Worm (Caenorhabditis elegans): ENCODE results near the gene myo-3.
A peak's percentile ranks its signal among the peaks of the same experiment; 100 is the strongest.

The myo-3 gene

DNA sequence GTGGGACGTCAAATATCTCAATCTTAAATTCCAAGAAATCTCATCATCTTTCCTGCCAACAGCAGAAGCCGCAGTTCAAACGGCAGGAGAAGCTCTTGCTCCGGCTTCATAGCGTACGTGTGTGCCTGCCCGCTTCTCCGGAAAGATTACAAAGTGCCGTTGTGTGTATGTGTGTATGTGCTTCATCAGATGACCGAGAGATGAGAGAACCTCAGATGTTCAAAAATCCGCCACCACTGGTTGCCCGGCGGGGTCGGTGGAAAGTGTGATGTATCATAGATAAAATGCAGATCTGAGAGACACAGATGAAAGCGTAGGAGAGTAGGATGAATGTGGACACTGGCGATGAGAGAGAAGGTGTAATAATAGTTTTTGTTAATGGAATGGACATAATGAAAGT is 718 bp downstream of the myo-3 start:
- TF ChIP-seq gei-8 (GFP tag; optimal IDR thresholded peaks at IDR 0.05) (no peak), unc-62 (GFP tag; optimal IDR thresholded peaks at IDR 0.05 in 1 of 2) (peak in 1 of 2 experiments; percentile 44), unc-62 (tag; optimal IDR thresholded peaks at IDR 0.05) (no peak), hlh-11 (tag; optimal IDR thresholded peaks at IDR 0.05) (peak; percentile 65), daf-16 (GFP tag; optimal IDR thresholded peaks at IDR 0.05) (peak in 1 of 2 experiments; percentile 35), daf-16 (tag; optimal IDR thresholded peaks at IDR 0.05) (no peak), fos-1 (tag; optimal IDR thresholded peaks at IDR 0.05) (no peak), nhr-11 (tag; optimal IDR thresholded peaks at IDR 0.05) (peak; percentile 26)

ce11 chrV:12213027-12213426 is 21.1 kb downstream of the myo-3 start, which contains the start of gene vab-8:
TSS of gene vab-8 (plus strand) at chrV:12213327.
- no peak for TF ChIP-seq T26A8.4 (GFP tag; IDR thresholded peaks at IDR 0.05)
- no peak for TF ChIP-seq Y5F2A.4 (GFP tag; optimal IDR thresholded peaks at IDR 0.05)
- peak; percentile 34 for TF ChIP-seq pqm-1 (tag; optimal IDR thresholded peaks at IDR 0.05)
- no peak for TF ChIP-seq saeg-2 (GFP tag; IDR thresholded peaks at IDR 0.05)
- no peak for TF ChIP-seq cey-2 (tag; optimal IDR thresholded peaks at IDR 0.05; ENCODE audit: borderline replicate concordance, insufficient read depth)
- peak; percentile 39; the same call in 1 of the 2 replicates for TF ChIP-seq dmd-6 (GFP tag; IDR thresholded peaks at IDR 0.05)
- no peak for TF ChIP-seq nhr-42 (GFP tag; IDR thresholded peaks at IDR 0.05)
- peak; percentile 46 for TF ChIP-seq nhr-28 (tag; optimal IDR thresholded peaks at IDR 0.05)
- no peak for TF ChIP-seq F37D6.2 (tag; optimal IDR thresholded peaks at IDR 0.05)
- TF ChIP-seq hlh-11 (tag; optimal IDR thresholded peaks at IDR 0.05) = peak; percentile 7

DNA sequence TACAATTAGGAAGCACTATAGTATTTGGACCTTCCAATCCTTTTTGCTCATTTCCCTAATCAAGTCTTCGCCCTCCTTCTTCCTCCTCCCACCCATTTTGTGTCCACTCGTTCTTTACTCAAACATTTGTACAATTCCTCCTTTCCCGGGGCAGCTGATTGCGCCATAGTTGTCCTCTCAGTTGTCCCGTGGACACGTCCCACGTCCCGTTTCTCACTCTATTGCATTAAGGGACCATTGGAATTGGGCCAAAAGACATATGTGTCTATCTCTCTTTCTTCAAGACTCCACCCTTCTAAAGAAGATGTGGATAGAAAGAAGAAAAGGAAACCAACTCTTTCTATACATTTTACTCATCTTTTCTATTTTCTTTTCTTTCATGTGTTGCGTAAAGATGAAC is 23.1 kb downstream of the myo-3 start:
- TF ChIP-seq fkh-10 (GFP tag; optimal IDR thresholded peaks at IDR 0.05) (no peak), aha-1 (tag) (peak; percentile 78), ces-1 (GFP tag; optimal IDR thresholded peaks at IDR 0.05) (peak; percentile 21)

- TF ChIP-seq T26A8.4 (GFP tag; IDR thresholded peaks at IDR 0.05) (no peak), ces-1 (GFP tag; optimal IDR thresholded peaks at IDR 0.05) (peak; percentile 34), ztf-11 (tag; optimal IDR thresholded peaks at IDR 0.05) (no peak)
Measured at ce11 chrV:12209951-12210350, 24.2 kb downstream of the myo-3 start.

DNA sequence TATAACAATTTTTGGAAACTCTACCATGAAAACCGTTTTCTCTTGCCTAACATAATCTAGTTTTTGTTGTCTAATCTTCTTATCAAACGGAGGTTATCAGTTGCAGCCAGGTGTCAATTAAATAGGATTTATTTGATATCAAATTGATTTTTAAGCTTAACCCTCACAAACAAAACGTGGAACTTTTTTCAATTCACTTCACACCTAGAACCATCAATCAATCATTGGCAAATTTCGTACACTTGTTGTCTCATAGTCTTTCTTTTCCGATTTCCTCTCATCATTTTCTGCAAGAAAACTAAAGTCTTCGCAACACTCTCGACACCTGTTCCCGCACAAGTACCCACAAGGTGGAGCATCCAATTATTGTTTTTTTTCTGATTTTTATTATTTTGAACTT is 25.5 kb downstream of the myo-3 start:
- TF ChIP-seq ceh-28 (tag; optimal IDR thresholded peaks at IDR 0.05) (no peak), Y48G9A.11 (GFP tag; IDR thresholded peaks at IDR 0.05) (no peak), daf-8 (GFP tag; IDR thresholded peaks at IDR 0.05) (no peak), vab-7 (GFP tag; IDR thresholded peaks at IDR 0.05) (no peak), rbr-2 (tag; optimal IDR thresholded peaks at IDR 0.05) (no peak), pqm-1 (tag; optimal IDR thresholded peaks at IDR 0.05) (peak; percentile 3), jun-1 (tag; optimal IDR thresholded peaks at IDR 0.05) (no peak), lin-38 (GFP tag; IDR thresholded peaks at IDR 0.05) (no peak), snpc-4 (tag; optimal IDR thresholded peaks at IDR 0.05) (no peak), dmd-6 (GFP tag; IDR thresholded peaks at IDR 0.05) (peak; percentile 87), nhr-41 (GFP tag; IDR thresholded peaks at IDR 0.05) (no peak), nhr-10 (tag; optimal IDR thresholded peaks at IDR 0.05) (no peak), unc-62 (GFP tag; optimal IDR thresholded peaks at IDR 0.05 in 1 of 2) (peak in 1 of 2 experiments; percentile 58), unc-62 (tag; optimal IDR thresholded peaks at IDR 0.05) (no peak), dve-1 (tag; optimal IDR thresholded peaks at IDR 0.05; ENCODE audit: insufficient read depth) (peak; percentile 15), daf-16 (GFP tag; optimal IDR thresholded peaks at IDR 0.05) (peak in 1 of 2 experiments; percentile 65), daf-16 (tag; optimal IDR thresholded peaks at IDR 0.05) (no peak), mdl-1 (tag; optimal IDR thresholded peaks at IDR 0.05) (no peak), zfp-2 (tag; optimal IDR thresholded peaks at IDR 0.05) (no peak), ama-1 (optimal IDR thresholded peaks at IDR 0.05) (no peak), R02D3.7 (tag; optimal IDR thresholded peaks at IDR 0.05) (no peak)
